Worm (Caenorhabditis elegans) whole organism, L4/young adult: Measurements from ENCODE around the gene F08D12.3.

Source experiments
- W03F9.2 ChIP-seq: fragments of 150-350 bp; optimal IDR thresholded peaks from 2 replicates; lab custom pipeline; 2014; ENCODE audit warnings: missing biosample characterization, missing genetic modification characterization
- dao-5 ChIP-seq: sonication (generic microtip); optimal IDR thresholded peaks from 2 replicates; lab custom pipeline; 2016; ENCODE audit warnings: missing genotype, missing genetic modification characterization, moderate library complexity, missing compliant biosample characterization
- him-1 ChIP-seq: sonication (generic microtip); optimal IDR thresholded peaks from 2 replicates; lab custom pipeline; 2016; ENCODE audit warnings: missing genotype, missing genetic modification reagents, missing genetic modification characterization, missing compliant biosample characterization

F08D12.3 gene

ce11 chrII:2779253-2779652 lies at the start of gene F08D12.3:
Gene F08D12.3, plus strand, starts transcription at chrII:2779553.
- TF ChIP-seq dao-5 (tag; lab: Kevin White, UChicago) (no peak), him-1 (tag; lab: Kevin White, UChicago) (no peak), W03F9.2 (no peak)

DNA sequence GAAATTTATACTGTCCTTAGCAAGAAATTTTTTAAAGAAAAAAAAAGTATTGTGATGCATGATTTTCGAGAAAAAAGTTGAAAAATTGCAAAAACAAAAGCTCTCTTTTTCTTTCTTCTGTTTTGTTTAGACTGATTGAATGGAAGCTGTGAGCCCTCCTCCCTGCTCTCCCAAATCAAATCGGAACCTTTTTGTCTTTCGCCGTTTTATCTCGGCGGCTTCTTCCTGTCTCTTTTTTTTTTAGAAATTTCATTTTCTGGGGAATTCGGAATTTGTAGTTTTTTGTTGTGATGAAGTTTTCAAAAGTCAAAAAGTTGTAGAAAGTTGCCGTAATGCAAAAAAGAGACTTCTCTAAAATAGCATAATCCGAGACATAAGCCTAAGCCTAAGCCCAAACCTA lies 48.7 kb upstream of the F08D12.3 start:
- no peak for TF ChIP-seq dao-5 (tag; lab: Kevin White, UChicago)
- no peak for TF ChIP-seq W03F9.2
- no peak for TF ChIP-seq him-1 (tag; lab: Kevin White, UChicago)

DNA sequence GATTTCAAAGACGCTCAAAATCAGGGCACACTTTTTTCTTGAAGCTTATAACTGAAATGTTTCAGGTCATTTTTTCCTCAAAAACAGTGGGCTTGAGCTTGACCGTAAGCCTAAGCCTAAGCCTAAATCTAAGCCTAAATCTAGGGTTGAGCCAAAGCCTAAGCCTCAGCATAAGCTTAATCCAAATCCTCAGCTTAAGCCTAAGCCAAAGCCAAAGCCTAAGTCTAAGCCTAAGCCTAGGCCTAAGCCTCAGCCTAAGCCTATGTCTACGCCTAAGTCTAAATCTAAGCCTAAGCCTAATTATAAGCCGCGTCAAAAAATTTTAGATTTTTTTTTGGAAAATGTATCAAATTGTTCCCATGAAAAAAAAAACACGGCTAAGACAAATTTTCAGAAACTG lies 45.1 kb upstream of the F08D12.3 start:
- TF ChIP-seq dao-5 (tag; lab: Kevin White, UChicago): no peak
- no peak for TF ChIP-seq W03F9.2
- TF ChIP-seq him-1 (tag; lab: Kevin White, UChicago): no peak

DNA sequence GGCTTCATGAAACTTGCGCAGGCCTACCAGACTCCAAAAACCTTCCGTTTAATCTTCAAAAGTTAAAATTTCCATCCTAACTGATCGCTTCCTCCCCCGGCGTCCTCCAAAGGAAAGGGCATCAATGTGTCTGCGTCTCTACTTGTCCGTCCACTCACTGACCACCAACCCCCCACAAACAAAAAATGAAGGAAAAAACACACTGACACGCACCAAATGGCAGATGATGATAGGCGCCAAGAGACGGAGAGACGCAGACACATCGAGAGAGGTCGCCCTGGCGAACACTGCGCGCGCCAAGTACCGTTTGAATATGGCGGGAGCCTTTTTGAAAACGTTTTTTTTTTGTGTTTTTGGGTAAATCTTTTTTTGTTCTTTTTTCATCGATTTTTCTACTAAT lies 44.6 kb upstream of the F08D12.3 start:
- TF ChIP-seq dao-5 (tag; lab: Kevin White, UChicago) (no peak), him-1 (tag; lab: Kevin White, UChicago) (no peak), W03F9.2 (no peak)

- TF ChIP-seq him-1 (tag; lab: Kevin White, UChicago): no peak
- no peak for TF ChIP-seq dao-5 (tag; lab: Kevin White, UChicago)
- no peak for TF ChIP-seq W03F9.2
Measured at ce11 chrII:2735192-2735591, 44.2 kb upstream of the F08D12.3 start, which contains the start of gene wdr-31. Gene wdr-31, minus strand, starts transcription at chrII:2735292.

- TF ChIP-seq him-1 (tag; lab: Kevin White, UChicago) (no peak), dao-5 (tag; lab: Kevin White, UChicago) (no peak), W03F9.2 (no peak)
Measured at ce11 chrII:2735644-2736043, 43.7 kb upstream of the F08D12.3 start.

DNA sequence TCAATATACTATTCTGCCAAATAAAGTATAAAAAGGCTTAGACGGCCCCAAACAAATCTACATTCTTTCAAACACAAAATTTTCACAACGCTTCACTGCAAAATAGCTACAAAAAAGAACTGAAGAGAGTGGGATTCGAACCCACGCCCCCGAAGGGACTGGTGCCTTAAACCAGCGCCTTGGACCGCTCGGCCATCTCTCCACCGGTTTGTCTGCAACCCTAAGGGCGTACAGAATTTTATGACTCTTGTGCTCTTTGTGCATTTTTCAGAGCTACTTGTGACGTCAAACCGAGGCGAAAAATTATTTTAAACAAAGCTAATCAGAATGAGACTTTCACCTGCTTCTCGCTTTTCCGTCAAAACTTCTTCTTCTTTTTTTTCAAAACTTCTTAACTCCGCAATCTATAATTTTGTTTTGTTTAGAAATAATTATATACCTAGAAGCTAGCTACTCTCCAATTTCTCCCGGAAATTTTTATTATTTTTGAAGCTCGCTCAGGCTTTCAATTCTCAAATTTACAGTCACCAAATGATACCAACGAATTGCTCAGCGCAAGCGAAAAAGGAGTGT lies 43.1 kb upstream of the F08D12.3 start, which contains the start of gene T05A8.8:
Gene T05A8.8, plus strand, starts transcription at position 523 of the 573 bp plus-strand sequence.
- no peak for TF ChIP-seq dao-5 (tag; lab: Kevin White, UChicago)
- no peak for TF ChIP-seq W03F9.2
- no peak for TF ChIP-seq him-1 (tag; lab: Kevin White, UChicago)

DNA sequence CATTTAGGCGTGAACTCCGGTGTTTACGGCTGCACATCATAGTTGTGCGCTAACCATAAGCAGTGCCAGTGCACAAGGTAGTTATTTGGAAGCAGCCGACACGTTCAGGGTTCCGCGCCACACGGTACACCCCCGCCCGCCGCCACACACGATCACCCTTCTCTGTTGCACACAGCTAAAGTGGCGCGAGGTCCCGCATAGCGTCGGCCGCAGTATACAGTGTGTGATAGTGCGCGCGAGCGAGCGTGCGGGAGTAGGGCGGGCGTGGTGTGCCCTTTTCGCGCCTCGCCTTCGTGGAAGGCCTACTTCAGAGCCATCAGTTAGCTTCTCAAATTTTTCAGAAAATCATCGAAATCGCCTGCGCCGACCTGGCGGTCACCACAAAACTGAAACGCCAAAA lies 42.4 kb upstream of the F08D12.3 start:
- TF ChIP-seq him-1 (tag; lab: Kevin White, UChicago) (no peak), dao-5 (tag; lab: Kevin White, UChicago) (no peak), W03F9.2 (no peak)

ce11 chrII:2739619-2740018 lies 39.7 kb upstream of the F08D12.3 start, which contains the start of gene T05A8.6:
Gene T05A8.6, minus strand, starts transcription at chrII:2739719.
- TF ChIP-seq W03F9.2 (no peak), him-1 (tag; lab: Kevin White, UChicago) (no peak), dao-5 (tag; lab: Kevin White, UChicago) (no peak)

ce11 chrII:2741405-2741804 lies 37.9 kb upstream of the F08D12.3 start:
- TF ChIP-seq W03F9.2: no peak
- no peak for TF ChIP-seq him-1 (tag; lab: Kevin White, UChicago)
- TF ChIP-seq dao-5 (tag; lab: Kevin White, UChicago): no peak

ce11 chrII:2742251-2742650 lies 37.1 kb upstream of the F08D12.3 start, which contains the start of gene T05A8.7:
Gene T05A8.7, minus strand, starts transcription at chrII:2742351.
- TF ChIP-seq dao-5 (tag; lab: Kevin White, UChicago): no peak
- TF ChIP-seq W03F9.2: no peak
- no peak for TF ChIP-seq him-1 (tag; lab: Kevin White, UChicago)

DNA sequence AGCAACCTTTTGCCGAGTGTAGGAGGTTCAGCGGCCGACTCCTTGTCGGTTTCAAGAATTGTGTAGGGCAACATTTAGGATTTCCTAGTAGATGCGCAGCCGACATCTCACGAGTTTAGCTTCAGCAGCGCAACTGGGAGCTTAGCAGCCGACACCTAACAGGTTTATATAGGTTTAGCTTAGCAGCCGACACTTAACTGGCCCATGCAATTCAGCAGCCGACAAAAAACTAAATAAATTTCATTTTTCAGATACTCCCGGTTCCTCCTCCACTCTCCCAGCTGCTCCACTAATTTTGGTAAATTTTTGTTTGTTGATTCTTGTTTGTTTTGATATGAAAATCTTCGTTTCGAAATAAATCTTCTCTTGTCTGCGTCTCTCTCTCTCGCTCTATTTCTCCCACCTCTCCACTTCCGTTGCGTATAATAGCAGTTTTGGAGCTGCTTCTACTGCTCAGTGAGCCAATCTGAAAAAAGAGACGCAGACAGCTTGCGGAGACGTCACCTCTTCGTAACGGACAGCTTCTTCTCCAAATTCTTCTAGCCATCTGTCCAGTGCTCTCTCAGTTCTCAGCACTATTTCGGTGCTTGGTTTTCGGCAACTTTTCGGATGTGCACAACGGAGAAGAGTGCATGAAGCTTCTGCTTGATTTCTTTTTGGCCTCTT lies 31.3 kb upstream of the F08D12.3 start:
- TF ChIP-seq him-1 (tag; lab: Kevin White, UChicago): peak; percentile 18
- TF ChIP-seq W03F9.2: no peak

DNA sequence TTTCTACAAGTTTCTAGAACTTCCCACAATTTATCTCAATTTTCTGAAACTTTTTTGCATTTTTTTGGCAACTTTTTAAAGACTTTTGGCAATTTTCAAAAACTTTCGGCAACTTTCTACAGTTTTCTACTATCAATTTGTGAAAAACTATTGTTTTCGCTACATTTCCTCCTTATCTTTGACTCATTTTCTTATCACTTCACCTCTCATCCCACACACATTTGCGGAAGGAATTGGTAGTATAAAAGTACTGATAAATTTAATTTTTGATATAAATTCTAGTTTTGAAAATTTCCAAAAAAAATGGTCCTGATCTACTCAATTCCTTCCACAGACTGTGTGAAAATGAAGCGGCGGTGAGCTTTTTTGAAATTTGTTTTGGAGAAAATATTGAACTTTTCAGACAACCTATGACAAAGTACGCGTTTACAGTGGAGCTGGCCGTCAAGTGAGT lies 29.7 kb upstream of the F08D12.3 start, which contains the start of gene F29A7.4:
Gene F29A7.4, plus strand, starts transcription at position 404 of the 454 bp plus-strand sequence.
- TF ChIP-seq dao-5 (tag; lab: Kevin White, UChicago) (no peak), him-1 (tag; lab: Kevin White, UChicago) (no peak), W03F9.2 (no peak)

DNA sequence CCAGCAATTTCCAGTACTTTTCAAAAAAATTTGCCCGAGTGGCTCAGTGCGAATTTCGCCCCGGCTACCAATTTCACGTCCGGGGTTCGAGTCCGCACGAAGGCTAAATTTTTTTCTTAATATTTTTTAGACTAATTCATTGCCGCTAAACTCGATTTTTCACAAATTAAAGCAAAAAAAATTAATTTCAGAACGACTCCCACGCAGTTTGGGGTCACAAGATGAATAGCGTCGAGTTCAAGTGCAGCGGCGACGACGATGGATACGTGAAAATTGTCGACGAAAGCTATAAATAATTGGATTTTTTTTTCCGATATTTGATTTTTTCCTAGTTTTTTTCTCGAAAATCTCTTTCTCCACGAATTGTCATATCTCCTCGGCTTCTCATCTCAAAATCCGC lies 28.1 kb upstream of the F08D12.3 start:
- TF ChIP-seq dao-5 (tag; lab: Kevin White, UChicago) (no peak), W03F9.2 (no peak), him-1 (tag; lab: Kevin White, UChicago) (no peak)
